Worm (Caenorhabditis elegans): ENCODE measurements around the gene smap-1.

The smap-1 gene

ce11 chrIII:10746406-10746807, 6.8 kb upstream of the smap-1 start:
- TF ChIP-seq nhr-2 (tag; optimal IDR thresholded peaks at IDR 0.05) (no peak), lin-13 (tag; optimal IDR thresholded peaks at IDR 0.05) (no peak), ceh-43 (GFP tag; optimal IDR thresholded peaks at IDR 0.05) (no peak), mls-2 (tag; optimal IDR thresholded peaks at IDR 0.05) (no peak), ceh-39 (tag; optimal IDR thresholded peaks at IDR 0.05) (no peak), mep-1 (tag; optimal IDR thresholded peaks at IDR 0.05) (no peak), unc-62 (GFP tag; optimal IDR thresholded peaks at IDR 0.05) (no peak), lsy-2 (tag; optimal IDR thresholded peaks at IDR 0.05) (no peak), mab-5 (tag; optimal IDR thresholded peaks at IDR 0.05) (no peak), snpc-4 (tag; optimal IDR thresholded peaks at IDR 0.05) (no peak), tbx-8 (GFP tag; optimal IDR thresholded peaks at IDR 0.05) (no peak), bed-3 (GFP tag; optimal IDR thresholded peaks at IDR 0.05) (no peak), blmp-1 (tag; optimal IDR thresholded peaks at IDR 0.05) (no peak), ztf-11 (tag; optimal IDR thresholded peaks at IDR 0.05) (no peak)

ce11 chrIII:10742382-10742860, 2.8 kb upstream of the smap-1 start, which contains the start of the genes tbb-1 and rib-2:
TSS of gene tbb-1 (minus strand) at chrIII:10742432.
TSS of gene rib-2 (plus strand) at chrIII:10742810.
- TF ChIP-seq ceh-43 (GFP tag; optimal IDR thresholded peaks at IDR 0.05) (no peak), ces-1 (GFP tag; optimal IDR thresholded peaks at IDR 0.05) (peak; percentile 17), lsy-2 (tag; optimal IDR thresholded peaks at IDR 0.05) (peak; percentile 70), drap-1 (GFP tag; optimal IDR thresholded peaks at IDR 0.05) (peak; percentile 28), tbx-8 (GFP tag; optimal IDR thresholded peaks at IDR 0.05) (no peak), sptf-1 (tag; optimal IDR thresholded peaks at IDR 0.05) (no peak), ceh-83 (GFP tag; optimal IDR thresholded peaks at IDR 0.05) (peak; percentile 30), hlh-1 (tag; optimal IDR thresholded peaks at IDR 0.05) (peak; percentile 17), unc-62 (GFP tag; optimal IDR thresholded peaks at IDR 0.05) (no peak), nhr-237 (tag; optimal IDR thresholded peaks at IDR 0.05) (peak; percentile 76), lin-13 (tag; optimal IDR thresholded peaks at IDR 0.05) (peak; percentile 55), pha-4 (tag; optimal IDR thresholded peaks at IDR 0.05) (peak; percentile 18), ceh-39 (tag; optimal IDR thresholded peaks at IDR 0.05) (peak; percentile 60), ham-2 (GFP tag; optimal IDR thresholded peaks at IDR 0.05) (no peak), nhr-28 (tag; optimal IDR thresholded peaks at IDR 0.05) (no peak), mep-1 (tag; optimal IDR thresholded peaks at IDR 0.05) (peak; percentile 93)

- no peak for TF ChIP-seq ceh-83 (GFP tag; optimal IDR thresholded peaks at IDR 0.05)
- TF ChIP-seq sptf-1 (tag; optimal IDR thresholded peaks at IDR 0.05) = no peak
- TF ChIP-seq snpc-4 (tag; optimal IDR thresholded peaks at IDR 0.05) = no peak
- TF ChIP-seq M03D4.4 (tag; optimal IDR thresholded peaks at IDR 0.05) = no peak
- TF ChIP-seq nhr-2 (tag; optimal IDR thresholded peaks at IDR 0.05) = no peak
- TF ChIP-seq ceh-39 (tag; optimal IDR thresholded peaks at IDR 0.05) = no peak
- no peak for TF ChIP-seq drap-1 (GFP tag; optimal IDR thresholded peaks at IDR 0.05)
- TF ChIP-seq flh-1 (GFP tag; optimal IDR thresholded peaks at IDR 0.05) = no peak
- TF ChIP-seq elt-3 (tag; optimal IDR thresholded peaks at IDR 0.05) = no peak
- TF ChIP-seq unc-120 (tag; optimal IDR thresholded peaks at IDR 0.05; ENCODE audit: poor library complexity, severe bottlenecking) = no peak
Observed at ce11 chrIII:10740518-10740917, 926 bp upstream of the smap-1 start, which contains the start of gene K01G5.8. TSS of gene K01G5.8 (minus strand) at chrIII:10740772.

ce11 chrIII:10739902-10740301, 310 bp upstream of the smap-1 start:
- no peak for TF ChIP-seq mab-5 (tag; optimal IDR thresholded peaks at IDR 0.05)
- peak; percentile 40 for TF ChIP-seq nhr-237 (tag; optimal IDR thresholded peaks at IDR 0.05)
- TF ChIP-seq ces-1 (GFP tag; optimal IDR thresholded peaks at IDR 0.05) = peak; percentile 52
- TF ChIP-seq ztf-11 (tag; optimal IDR thresholded peaks at IDR 0.05) = no peak
- peak; percentile 26 for TF ChIP-seq sptf-1 (tag; optimal IDR thresholded peaks at IDR 0.05)
- TF ChIP-seq ham-2 (GFP tag; optimal IDR thresholded peaks at IDR 0.05) = peak; percentile 22
- peak; percentile 74 for TF ChIP-seq unc-120 (tag; optimal IDR thresholded peaks at IDR 0.05; ENCODE audit: poor library complexity, severe bottlenecking)
- no peak for TF ChIP-seq blmp-1 (tag; optimal IDR thresholded peaks at IDR 0.05)
- TF ChIP-seq mep-1 (tag; optimal IDR thresholded peaks at IDR 0.05) = peak; percentile 11
- TF ChIP-seq mls-2 (tag; optimal IDR thresholded peaks at IDR 0.05) = peak; percentile 6

ce11 chrIII:10738081-10738480, 1.5 kb downstream of the smap-1 start:
- TF ChIP-seq sem-2 (GFP tag; optimal IDR thresholded peaks at IDR 0.05) (no peak), lsy-2 (tag; optimal IDR thresholded peaks at IDR 0.05) (no peak), elt-3 (tag; optimal IDR thresholded peaks at IDR 0.05) (no peak)

Data from whole organism, mixed stage, embryonic.